Fruit fly (Drosophila melanogaster) whole organism, adult: Measurements from ENCODE around the gene CG2816.

Experiments
- CG11617 ChIP-seq: fragments of 200-800 bp; sonication (Bioruptor generic); optimal IDR thresholded peaks from 2 replicates; lab custom pipeline; 2017; ENCODE audit warnings: mild to moderate bottlenecking, missing biosample characterization, missing genetic modification reagents, missing genetic modification characterization
- CG12768 ChIP-seq: fragments of 200-800 bp; sonication (Bioruptor generic); optimal IDR thresholded peaks from 2 replicates; lab custom pipeline; 2017; ENCODE audit warnings: missing biosample characterization, missing genetic modification characterization, mild to moderate bottlenecking, moderate library complexity, missing genetic modification reagents
- CG14711 ChIP-seq: fragments of 200-800 bp; sonication (Bioruptor generic); optimal IDR thresholded peaks from 2 replicates; lab custom pipeline; 2018; ENCODE audit warnings: missing biosample characterization, mild to moderate bottlenecking, missing genetic modification characterization, moderate library complexity
- CG1620 ChIP-seq: fragments of 200-800 bp; sonication (Bioruptor generic); optimal IDR thresholded peaks from 2 replicates; lab custom pipeline; 2016; ENCODE audit warnings: missing biosample characterization, missing genetic modification characterization
- CG33017 ChIP-seq: fragments of 200-800 bp; sonication (Bioruptor generic); optimal IDR thresholded peaks from 2 replicates; lab custom pipeline; 2018; ENCODE audit warnings: missing biosample characterization, mild to moderate bottlenecking, missing genetic modification characterization, moderate library complexity
- CG5204 ChIP-seq: fragments of 200-800 bp; sonication (Bioruptor generic); optimal IDR thresholded peaks from 2 replicates; lab custom pipeline; 2016; ENCODE audit warnings: missing biosample characterization, missing genetic modification characterization
- CG7045 ChIP-seq: fragments of 200-800 bp; sonication (Bioruptor generic); optimal IDR thresholded peaks from 2 replicates; lab custom pipeline; 2017; ENCODE audit warnings: missing biosample characterization, mild to moderate bottlenecking, missing genetic modification characterization
- CG7101 ChIP-seq: fragments of 200-800 bp; sonication (Bioruptor generic); optimal IDR thresholded peaks from 2 replicates; lab custom pipeline; 2018; ENCODE audit warnings: missing biosample characterization, mild to moderate bottlenecking, missing genetic modification characterization, moderate library complexity
- bab1 ChIP-seq: fragments of 200-800 bp; sonication (Bioruptor generic); optimal IDR thresholded peaks from 3 replicates; lab custom pipeline; 2019; ENCODE audit warnings: missing biosample characterization, mild to moderate bottlenecking, missing genetic modification characterization, moderate library complexity
- cnc ChIP-seq, 2 experiments: fragments of >200 bp; optimal IDR thresholded peaks; 2 replicates each; lab custom pipeline; 2017
- kay ChIP-seq: fragments of 200-800 bp; sonication (Bioruptor generic); peaks from one replicate; lab custom pipeline; 2016; ENCODE audit warnings: missing biosample characterization, missing genetic modification characterization, borderline replicate concordance
- ovo ChIP-seq: fragments of 200-800 bp; sonication (Bioruptor generic); optimal IDR thresholded peaks from 2 replicates; lab custom pipeline; 2016; ENCODE audit warnings: missing biosample characterization, missing genetic modification characterization

DNA sequence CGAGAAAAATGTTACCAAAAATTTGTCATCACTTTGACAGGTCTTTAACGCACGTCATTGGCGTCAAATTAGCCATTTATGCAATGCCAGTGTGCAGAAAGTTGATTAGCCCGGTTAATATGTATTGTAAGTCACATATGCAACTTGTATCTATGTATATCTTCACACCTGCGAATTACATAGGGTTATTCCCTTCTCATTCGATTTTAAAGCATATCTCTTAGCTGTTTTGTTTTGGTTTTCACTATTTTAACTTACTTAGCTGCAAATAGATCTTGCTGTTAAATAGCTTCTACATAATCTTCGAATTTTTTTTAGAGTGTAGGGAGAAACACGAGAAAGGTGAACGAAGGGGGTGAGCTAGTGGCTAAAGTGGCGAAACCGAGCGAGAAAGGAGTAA, 27.6 kb downstream of the CG2816 start:
- no peak for TF ChIP-seq kay
- no peak for TF ChIP-seq CG14711 (tag; lab: Kevin White, UChicago)
- no peak for TF ChIP-seq bab1 (GFP tag; lab: Kevin White, UChicago)
- TF ChIP-seq cnc (optimal IDR thresholded peaks at IDR 0.05; lab: Kevin White, UChicago) = no peak
- TF ChIP-seq CG33017 (tag; lab: Kevin White, UChicago) = no peak
- no peak for TF ChIP-seq CG5204 (GFP tag; lab: Kevin White, UChicago)
- TF ChIP-seq CG7101 (tag; lab: Kevin White, UChicago) = no peak
- no peak for TF ChIP-seq CG12768 (GFP tag; lab: Kevin White, UChicago)
- TF ChIP-seq CG11617 = no peak
- no peak for TF ChIP-seq CG7045 (GFP tag; lab: Kevin White, UChicago)
- TF ChIP-seq CG1620 = no peak
- no peak for TF ChIP-seq ovo (GFP tag; lab: Kevin White, UChicago)
